Worm (Caenorhabditis elegans): Measurements from ENCODE around the gene F23B12.4.

The F23B12.4 gene

ce11 chrV:14440841-14441240, at the start of gene F23B12.4:
Gene F23B12.4 (plus strand): TSS chrV:14441141.
- TF ChIP-seq unc-62 (GFP tag; optimal IDR thresholded peaks at IDR 0.05), result no peak

- TF ChIP-seq unc-62 (GFP tag; optimal IDR thresholded peaks at IDR 0.05), result no peak
These were observed 49.1 kb upstream of the F23B12.4 start, which contains the start of gene C15H11.10 for ce11 chrV:14391830-14392229. Gene C15H11.10 (plus strand): TSS chrV:14392130.

ce11 chrV:14393504-14393903, 47.4 kb upstream of the F23B12.4 start, which contains the start of gene C15H11.1:
Gene C15H11.1 (plus strand): TSS chrV:14393804.
- TF ChIP-seq unc-62 (GFP tag; optimal IDR thresholded peaks at IDR 0.05), result no peak

ce11 chrV:14394743-14395142, 46.2 kb upstream of the F23B12.4 start, which contains the start of gene C15H11.13:
Gene C15H11.13 (plus strand): TSS chrV:14395043.
- no peak for TF ChIP-seq unc-62 (GFP tag; optimal IDR thresholded peaks at IDR 0.05)

- TF ChIP-seq unc-62 (GFP tag; optimal IDR thresholded peaks at IDR 0.05), result no peak
These were observed 44.7 kb upstream of the F23B12.4 start for ce11 chrV:14396123-14396669.

ce11 chrV:14405647-14406046, 35.3 kb upstream of the F23B12.4 start:
- no peak for TF ChIP-seq unc-62 (GFP tag; optimal IDR thresholded peaks at IDR 0.05)

ce11 chrV:14408774-14409173, 32.2 kb upstream of the F23B12.4 start, which contains the start of gene gnrr-2:
Gene gnrr-2 (plus strand): TSS chrV:14409074.
- TF ChIP-seq unc-62 (GFP tag; optimal IDR thresholded peaks at IDR 0.05), result no peak

- no peak for TF ChIP-seq unc-62 (GFP tag; optimal IDR thresholded peaks at IDR 0.05)
These were observed 31.0 kb upstream of the F23B12.4 start for ce11 chrV:14409905-14410304.

- no peak for TF ChIP-seq unc-62 (GFP tag; optimal IDR thresholded peaks at IDR 0.05)
These were observed 29.0 kb upstream of the F23B12.4 start for ce11 chrV:14411989-14412388.

ce11 chrV:14414032-14414431, 26.9 kb upstream of the F23B12.4 start:
- no peak for TF ChIP-seq unc-62 (GFP tag; optimal IDR thresholded peaks at IDR 0.05)

ce11 chrV:14414964-14415564, 25.9 kb upstream of the F23B12.4 start, which contains the start of the genes nxf-1 and C15H11.11:
Gene nxf-1 (minus strand): TSS chrV:14415014.
Gene C15H11.11 (plus strand): TSS chrV:14415499.
- no peak for TF ChIP-seq unc-62 (GFP tag; optimal IDR thresholded peaks at IDR 0.05)

ce11 chrV:14417735-14418134, 23.2 kb upstream of the F23B12.4 start, which contains the start of the genes nxf-2 and set-31:
Gene nxf-2 (minus strand): TSS chrV:14417835.
Gene set-31 (plus strand): TSS chrV:14417903.
- no peak for TF ChIP-seq unc-62 (GFP tag; optimal IDR thresholded peaks at IDR 0.05)

ce11 chrV:14419855-14420254, 21.1 kb upstream of the F23B12.4 start:
- no peak for TF ChIP-seq unc-62 (GFP tag; optimal IDR thresholded peaks at IDR 0.05)

ce11 chrV:14421325-14421724, 19.6 kb upstream of the F23B12.4 start, which contains the start of gene dhs-22:
Gene dhs-22 (minus strand): TSS chrV:14421440.
- no peak for TF ChIP-seq unc-62 (GFP tag; optimal IDR thresholded peaks at IDR 0.05)

ce11 chrV:14422317-14422716, 18.6 kb upstream of the F23B12.4 start, which contains the start of gene pas-1:
Gene pas-1 (minus strand): TSS chrV:14422618.
- TF ChIP-seq unc-62 (GFP tag; optimal IDR thresholded peaks at IDR 0.05), result no peak

- no peak for TF ChIP-seq unc-62 (GFP tag; optimal IDR thresholded peaks at IDR 0.05)
These were observed 17.7 kb upstream of the F23B12.4 start, which contains the start of gene rpoa-12 for ce11 chrV:14423268-14423667. Gene rpoa-12 (minus strand): TSS chrV:14423304.

- TF ChIP-seq unc-62 (GFP tag; optimal IDR thresholded peaks at IDR 0.05), result no peak
These were observed 15.9 kb upstream of the F23B12.4 start, which contains the start of gene rrsr-1 for ce11 chrV:14424958-14425492. Gene rrsr-1 (minus strand): TSS chrV:14425008.

Measured in whole organism, dauer.